Fruit fly (Drosophila melanogaster) whole organism, embryonic: ENCODE measurements around the gene CG5446.

Experiments used
- BEAF-32 ChIP-seq: fragments of 200-800 bp; sonication (Bioruptor generic); optimal IDR thresholded peaks from 3 replicates; lab custom pipeline; 2017; ENCODE audit warnings: missing biosample characterization, missing genetic modification characterization, mild to moderate bottlenecking, moderate library complexity, missing genetic modification reagents
- Bgb ChIP-seq: fragments of 200-800 bp; sonication (Bioruptor generic); IDR thresholded peaks from 2 replicates; pipeline ENCODE4 v1.3.6; 2022; ENCODE audit warnings: missing biosample characterization, missing genetic modification characterization; ENCODE audit not compliant: partially characterized antibody
- CG10321 ChIP-seq: fragments of 200-800 bp; sonication (Bioruptor generic); IDR thresholded peaks from 2 replicates; pipeline ENCODE4 v1.3.6; 2022; ENCODE audit warnings: missing biosample characterization, missing genetic modification characterization
- CG10565 ChIP-seq: fragments of 200-800 bp; sonication (Bioruptor generic); optimal IDR thresholded peaks from 3 replicates; lab custom pipeline; 2016; ENCODE audit warnings: missing biosample characterization, mild to moderate bottlenecking, missing genetic modification characterization
- CG11696 ChIP-seq: fragments of 200-800 bp; sonication (Bioruptor generic); IDR thresholded peaks from 2 replicates; pipeline ENCODE4 v1.3.6; 2022; ENCODE audit warnings: missing biosample characterization, missing genetic modification characterization
- CG12155 ChIP-seq: fragments of 200-800 bp; sonication (Bioruptor generic); optimal IDR thresholded peaks from 3 replicates; lab custom pipeline; 2016; ENCODE audit warnings: missing biosample characterization, missing genetic modification characterization
- CG12219 ChIP-seq: fragments of 200-800 bp; sonication (Bioruptor generic); optimal IDR thresholded peaks from 3 replicates; lab custom pipeline; 2018; ENCODE audit warnings: missing biosample characterization, mild to moderate bottlenecking, missing genetic modification characterization
- CG12744 ChIP-seq: fragments of 200-800 bp; sonication (Bioruptor generic); optimal IDR thresholded peaks from 2 replicates; lab custom pipeline; 2016; ENCODE audit warnings: missing biosample characterization, missing genetic modification characterization
- CG14710 ChIP-seq: fragments of 200-800 bp; sonication (Bioruptor generic); optimal IDR thresholded peaks from 3 replicates; lab custom pipeline; 2019; ENCODE audit warnings: missing biosample characterization, mild to moderate bottlenecking, missing genetic modification characterization, moderate library complexity
- CG15514 ChIP-seq: fragments of 200-800 bp; sonication (Bioruptor generic); optimal IDR thresholded peaks from 3 replicates; lab custom pipeline; 2017; ENCODE audit warnings: missing biosample characterization, missing genetic modification characterization, mild to moderate bottlenecking, moderate library complexity, missing genetic modification reagents
- CG1602 ChIP-seq: fragments of 200-800 bp; sonication (Bioruptor generic); optimal IDR thresholded peaks from 3 replicates; lab custom pipeline; 2016; ENCODE audit warnings: missing biosample characterization, missing genetic modification characterization
- CG18619 ChIP-seq: fragments of 200-800 bp; sonication (Bioruptor generic); optimal IDR thresholded peaks from 3 replicates; lab custom pipeline; 2017; ENCODE audit warnings: missing biosample characterization, mild to moderate bottlenecking, missing genetic modification characterization
- CG2202 ChIP-seq: fragments of 200-800 bp; sonication (Bioruptor generic); optimal IDR thresholded peaks from 2 replicates; lab custom pipeline; 2018; ENCODE audit warnings: missing biosample characterization, mild to moderate bottlenecking, missing genetic modification characterization
- CG3163 ChIP-seq: fragments of 200-800 bp; sonication (Bioruptor generic); optimal IDR thresholded peaks from 3 replicates; lab custom pipeline; 2016; ENCODE audit warnings: missing biosample characterization, missing genetic modification characterization
- CG3407 ChIP-seq: fragments of 200-800 bp; sonication (Bioruptor generic); optimal IDR thresholded peaks from 2 replicates; lab custom pipeline; 2018; ENCODE audit warnings: missing biosample characterization, mild to moderate bottlenecking, missing genetic modification characterization
- CG4328 ChIP-seq: fragments of 200-800 bp; sonication (Bioruptor generic); optimal IDR thresholded peaks from 3 replicates; lab custom pipeline; 2017; ENCODE audit warnings: missing biosample characterization, missing genetic modification reagents, missing genetic modification characterization
- CG4360 ChIP-seq: fragments of 200-800 bp; sonication (Bioruptor generic); IDR thresholded peaks from 2 replicates; pipeline ENCODE4 v1.3.6; 2022; ENCODE audit warnings: missing biosample characterization, missing genetic modification characterization
- CG4707 ChIP-seq: fragments of 200-800 bp; sonication (Bioruptor generic); optimal IDR thresholded peaks from 2 replicates; lab custom pipeline; 2018; ENCODE audit warnings: missing biosample characterization, mild to moderate bottlenecking, missing genetic modification characterization, moderate library complexity
- CG6791 ChIP-seq: fragments of 200-800 bp; sonication (Bioruptor generic); IDR thresholded peaks from 3 replicates; pipeline ENCODE4 v1.3.6; 2022; ENCODE audit warnings: missing biosample characterization, missing genetic modification characterization; ENCODE audit not compliant: partially characterized antibody
- CG7963 ChIP-seq: fragments of 200-800 bp; sonication (Bioruptor generic); IDR thresholded peaks from 3 replicates; pipeline ENCODE4 v1.3.6; 2022; ENCODE audit warnings: missing biosample characterization, missing genetic modification characterization; ENCODE audit not compliant: partially characterized antibody
- CG8478 ChIP-seq: fragments of >200 bp; optimal IDR thresholded peaks from 2 replicates; lab custom pipeline; 2018
- CG9727 ChIP-seq: fragments of 200-800 bp; sonication (Bioruptor generic); optimal IDR thresholded peaks from 3 replicates; lab custom pipeline; 2017; ENCODE audit warnings: missing biosample characterization, mild to moderate bottlenecking, missing genetic modification characterization
- CrebB ChIP-seq: fragments of 200-800 bp; sonication (Bioruptor generic); optimal IDR thresholded peaks from 3 replicates; lab custom pipeline; 2018; ENCODE audit warnings: missing biosample characterization, mild to moderate bottlenecking, missing genetic modification characterization
- D19A ChIP-seq: fragments of 200-800 bp; optimal IDR thresholded peaks from 3 replicates; lab custom pipeline; 2019; ENCODE audit warnings: missing biosample characterization, mild to moderate bottlenecking, missing genetic modification characterization, moderate library complexity
- Drgx ChIP-seq: fragments of 200-800 bp; sonication (Bioruptor generic); IDR thresholded peaks from 2 replicates; pipeline ENCODE4 v1.3.6; 2022; ENCODE audit warnings: missing biosample characterization, missing genetic modification characterization
- Fer3 ChIP-seq: fragments of 200-800 bp; sonication (Bioruptor generic); optimal IDR thresholded peaks from 2 replicates; lab custom pipeline; 2018; ENCODE audit warnings: missing biosample characterization, mild to moderate bottlenecking, missing genetic modification characterization, moderate library complexity
- Kr ChIP-seq: fragments of 200-800 bp; sonication (Bioruptor generic); optimal IDR thresholded peaks from 2 replicates; lab custom pipeline; 2017; ENCODE audit warnings: missing biosample characterization, mild to moderate bottlenecking, missing genetic modification characterization
- Max ChIP-seq: fragments of 200-800 bp; sonication (Bioruptor generic); optimal IDR thresholded peaks from 2 replicates; lab custom pipeline; 2016; ENCODE audit warnings: missing biosample characterization, mild to moderate bottlenecking, missing genetic modification characterization
- Med ChIP-seq: fragments of 200-800 bp; sonication (Bioruptor generic); peaks from one replicate; lab custom pipeline; 2016; ENCODE audit warnings: missing biosample characterization, missing genetic modification characterization, mild to moderate bottlenecking, inconsistent platforms, moderate library complexity
- Stat92E ChIP-seq, 3 experiments: fragments of >200 bp in 2 of 3; fragments of 200-800 bp in 1 of 3; sonication (Bioruptor generic) in 1 of 3; optimal IDR thresholded peaks; 2 replicates each; lab custom pipeline; 2017 to 2019; ENCODE audit warnings: missing biosample characterization in 3 of 3, missing genetic modification characterization in 3 of 3, mild to moderate bottlenecking in 1 of 3, moderate library complexity in 1 of 3
- ac ChIP-seq: fragments of 200-800 bp; sonication (Bioruptor generic); optimal IDR thresholded peaks from 3 replicates; lab custom pipeline; 2017; ENCODE audit warnings: missing biosample characterization, mild to moderate bottlenecking, missing genetic modification characterization
- bsh ChIP-seq, 2 experiments: fragments of 200-800 bp; sonication (Bioruptor generic); optimal IDR thresholded peaks; 2 replicates each; lab custom pipeline; 2017 to 2018; ENCODE audit warnings: mild to moderate bottlenecking in 2 of 2, missing biosample characterization in 2 of 2, missing genetic modification characterization in 2 of 2, moderate library complexity in 1 of 2
- chif ChIP-seq, 2 experiments: fragments of 200-800 bp; sonication (Bioruptor generic); optimal IDR thresholded peaks; 3 replicates each; lab custom pipeline; 2016; ENCODE audit warnings: missing biosample characterization in 2 of 2, missing genetic modification characterization in 2 of 2
- ci ChIP-seq: fragments of 200-800 bp; sonication (Bioruptor generic); IDR thresholded peaks from 3 replicates; pipeline ENCODE4 v1.3.6; 2022; ENCODE audit warnings: missing biosample characterization, missing genetic modification characterization
- crc ChIP-seq: fragments of 200-800 bp; sonication (Bioruptor generic); optimal IDR thresholded peaks from 2 replicates; lab custom pipeline; 2016; ENCODE audit warnings: missing biosample characterization, missing genetic modification characterization
- dati ChIP-seq: fragments of 200-800 bp; sonication (Bioruptor generic); IDR thresholded peaks from 2 replicates; pipeline ENCODE4 v1.3.6; 2022; ENCODE audit warnings: missing biosample characterization, missing genetic modification characterization
- gce ChIP-seq: fragments of 200-800 bp; sonication (Bioruptor generic); IDR thresholded peaks from 3 replicates; pipeline ENCODE4 v1.3.6; 2022; ENCODE audit warnings: missing biosample characterization, missing genetic modification characterization
- gcm ChIP-seq: fragments of 200-800 bp; sonication (Bioruptor generic); optimal IDR thresholded peaks from 2 replicates; lab custom pipeline; 2019; ENCODE audit warnings: missing biosample characterization, mild to moderate bottlenecking, missing genetic modification characterization, moderate library complexity
- ham ChIP-seq: fragments of 200-800 bp; sonication (Bioruptor generic); IDR thresholded peaks from 2 replicates; pipeline ENCODE4 v1.3.6; 2022; ENCODE audit warnings: missing biosample characterization, missing genetic modification characterization
- hkb ChIP-seq, 2 experiments: fragments of 200-800 bp in 1 of 2; fragments of >200 bp in 1 of 2; sonication (Bioruptor generic) in 1 of 2; IDR thresholded peaks in 1 of 2; optimal IDR thresholded peaks in 1 of 2; 2 replicates each; pipeline versions ENCODE4 v1.3.6 to Lab custom; 2017 to 2022; ENCODE audit warnings: missing biosample characterization in 1 of 2, missing genetic modification characterization in 1 of 2
- lab ChIP-seq: fragments of 200-800 bp; sonication (Bioruptor generic); optimal IDR thresholded peaks from 3 replicates; lab custom pipeline; 2017; ENCODE audit warnings: missing biosample characterization, missing genetic modification characterization, mild to moderate bottlenecking, moderate library complexity, missing genetic modification reagents
- nom ChIP-seq: fragments of 200-800 bp; sonication (Bioruptor generic); optimal IDR thresholded peaks from 2 replicates; lab custom pipeline; 2017; ENCODE audit warnings: missing biosample characterization, missing genetic modification characterization, mild to moderate bottlenecking, moderate library complexity, missing genetic modification reagents
- pb ChIP-seq: fragments of 200-800 bp; sonication (Bioruptor generic); optimal IDR thresholded peaks from 3 replicates; lab custom pipeline; 2016; ENCODE audit warnings: missing biosample characterization, missing genetic modification characterization
- peb ChIP-seq: fragments of 200-800 bp; sonication (Bioruptor generic); IDR thresholded peaks from 2 replicates; pipeline ENCODE4 v1.3.6; 2022; ENCODE audit warnings: missing biosample characterization, missing genetic modification characterization
- seq ChIP-seq: fragments of 200-800 bp; sonication (Bioruptor generic); IDR thresholded peaks from 2 replicates; pipeline ENCODE4 v1.3.6; 2022; ENCODE audit warnings: missing biosample characterization, missing genetic modification characterization
- sisA ChIP-seq: fragments of 200-800 bp; sonication (Bioruptor generic); IDR thresholded peaks from 2 replicates; pipeline ENCODE4 v1.3.6; 2022; ENCODE audit warnings: missing biosample characterization, missing genetic modification characterization
- stwl ChIP-seq: fragments of 200-800 bp; sonication (Bioruptor generic); optimal IDR thresholded peaks from 3 replicates; lab custom pipeline; 2018; ENCODE audit warnings: missing biosample characterization, mild to moderate bottlenecking, missing genetic modification characterization, moderate library complexity
- tgo ChIP-seq: fragments of 200-800 bp; sonication (Bioruptor generic); IDR thresholded peaks from 3 replicates; pipeline ENCODE4 v1.3.6; 2022; ENCODE audit warnings: missing biosample characterization, missing genetic modification characterization
- trh ChIP-seq: fragments of 200-800 bp; sonication (Bioruptor generic); optimal IDR thresholded peaks from 2 replicates; lab custom pipeline; 2016; ENCODE audit warnings: missing biosample characterization, missing genetic modification characterization
- zen2 ChIP-seq: fragments of 200-800 bp; sonication (Bioruptor generic); IDR thresholded peaks from 3 replicates; pipeline ENCODE4 v1.3.6; 2022; ENCODE audit warnings: missing biosample characterization, missing genetic modification characterization; ENCODE audit not compliant: partially characterized antibody

CG5446 gene

DNA sequence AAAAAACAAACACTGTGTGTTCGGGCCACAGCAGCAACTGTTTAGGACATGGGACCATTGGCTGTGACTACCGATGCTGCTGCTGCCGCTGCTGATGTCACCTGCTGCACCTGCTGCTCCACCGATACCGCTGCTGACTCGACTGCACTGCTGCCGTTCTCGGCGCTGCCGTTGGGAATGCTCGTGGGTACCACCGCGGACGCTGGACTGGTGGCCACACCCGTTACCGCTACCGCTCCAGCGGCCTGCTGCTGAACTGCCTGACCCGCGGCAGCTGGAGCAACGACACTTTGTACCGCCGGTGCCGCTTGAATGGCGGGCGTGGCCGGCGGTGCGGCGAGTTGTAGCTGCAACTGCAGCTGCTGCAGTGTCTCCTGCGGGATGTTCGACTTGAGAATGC lies 30.2 kb upstream of the CG5446 start (continued):
- TF ChIP-seq chif (GFP tag; optimal IDR thresholded peaks at IDR 0.05; lab: Kevin White, UChicago) = peak in 1 of 2 experiments; percentile 1
- TF ChIP-seq Med (GFP tag; lab: Kevin White, UChicago) = peak; percentile 65
- no peak for TF ChIP-seq Max (GFP tag; lab: Kevin White, UChicago)
- TF ChIP-seq tgo (GFP tag; lab: Robert Waterston, UW) = no peak
- no peak for TF ChIP-seq CG3163
- no peak for TF ChIP-seq ham
- TF ChIP-seq CG15514 (GFP tag; lab: Kevin White, UChicago) = no peak
- TF ChIP-seq Stat92E (GFP tag; optimal IDR thresholded peaks at IDR 0.05; lab: Kevin White, UChicago) = no peak
- 0 out of 2 replicates have a peak, but pooled peaks have one; percentile 4 for TF ChIP-seq CG10321
- no peak for TF ChIP-seq CG12155 (GFP tag; lab: Kevin White, UChicago)
- no peak for TF ChIP-seq CG12219 (GFP tag; lab: Kevin White, UChicago)
- TF ChIP-seq CG6791 (GFP tag; lab: Robert Waterston, UW) = peak; percentile 33; the same call in 1 of the 3 replicates
- TF ChIP-seq peb (GFP tag; lab: Robert Waterston, UW) = 0 out of 2 replicates have a peak, but pooled peaks have one; percentile 5
- TF ChIP-seq CrebB (tag; lab: Kevin White, UChicago) = no peak
- TF ChIP-seq lab (GFP tag; lab: Kevin White, UChicago) = no peak
- peak; percentile 98 for TF ChIP-seq ac (GFP tag; lab: Kevin White, UChicago)
- TF ChIP-seq CG12744 (GFP tag; lab: Kevin White, UChicago) = no peak
- no peak for TF ChIP-seq hkb (optimal IDR thresholded peaks at IDR 0.05; lab: Kevin White, UChicago)
- no peak for TF ChIP-seq hkb (GFP tag; IDR thresholded peaks at IDR 0.05; lab: Robert Waterston, UW)
- TF ChIP-seq nom (GFP tag; lab: Kevin White, UChicago) = no peak
- TF ChIP-seq Drgx (GFP tag; lab: Robert Waterston, UW) = no peak
- no peak for TF ChIP-seq dati (GFP tag; lab: Robert Waterston, UW)
- TF ChIP-seq Kr (GFP tag; lab: Kevin White, UChicago) = no peak
- TF ChIP-seq CG9727 (GFP tag; lab: Kevin White, UChicago) = no peak
- 0 out of 3 replicates have a peak, but pooled peaks have one; percentile 37 for TF ChIP-seq ci
- no peak for TF ChIP-seq pb
- TF ChIP-seq CG11696 = no peak
- no peak for TF ChIP-seq D19A (tag; lab: Kevin White, UChicago)
- TF ChIP-seq BEAF-32 (GFP tag; lab: Kevin White, UChicago) = no peak
- TF ChIP-seq seq (GFP tag; lab: Robert Waterston, UW) = no peak
- TF ChIP-seq gce = no peak
- no peak for TF ChIP-seq Fer3 (tag; lab: Kevin White, UChicago)
- TF ChIP-seq CG7963 = no peak
- TF ChIP-seq trh (GFP tag; lab: Kevin White, UChicago) = no peak
- TF ChIP-seq sisA (GFP tag; lab: Robert Waterston, UW) = no peak
- no peak for TF ChIP-seq CG1602
- no peak for TF ChIP-seq Bgb (GFP tag; lab: Robert Waterston, UW)
- TF ChIP-seq, all 482 proteins: peak for 23

DNA sequence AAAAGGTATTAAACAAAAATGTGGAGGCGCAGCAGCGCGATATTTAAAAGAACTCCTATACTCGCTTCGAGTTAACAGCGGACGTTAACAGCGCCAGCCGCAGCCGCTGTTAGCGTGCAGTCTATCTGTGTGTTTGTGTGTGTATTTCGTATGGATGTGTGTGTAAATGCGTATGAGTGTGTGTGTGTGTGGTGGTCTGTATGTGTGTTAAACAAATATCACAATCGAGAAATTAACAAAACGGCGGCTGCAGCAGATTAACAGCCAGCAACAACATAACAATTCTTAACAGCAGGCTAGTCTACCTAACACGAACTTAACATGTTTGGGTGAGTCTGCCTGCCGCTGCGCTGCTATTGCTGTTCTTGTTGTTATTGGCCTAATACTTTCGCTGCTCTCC lies 29.7 kb upstream of the CG5446 start:
- TF ChIP-seq lab (GFP tag; lab: Kevin White, UChicago) = peak; percentile 22
- TF ChIP-seq CG4707 (GFP tag; lab: Kevin White, UChicago) = peak; percentile 1
- peak; percentile 6 for TF ChIP-seq CG8478
- no peak for TF ChIP-seq CG10321
- peak; percentile 25 for TF ChIP-seq stwl (tag; lab: Kevin White, UChicago)
- TF ChIP-seq CG4360 = peak; percentile 67
- TF ChIP-seq zen2 (GFP tag; lab: Robert Waterston, UW) = 0 out of 3 replicates have a peak, but pooled peaks have one; percentile 25
- no peak for TF ChIP-seq crc (GFP tag; lab: Kevin White, UChicago)
- TF ChIP-seq CG10565 (GFP tag; lab: Kevin White, UChicago) = no peak
- TF ChIP-seq CrebB (tag; lab: Kevin White, UChicago) = peak; percentile 17
- TF ChIP-seq gcm (GFP tag; lab: Kevin White, UChicago) = peak; percentile 23
- TF ChIP-seq bsh (GFP tag; optimal IDR thresholded peaks at IDR 0.05; lab: Kevin White, UChicago) = peak in 1 of 2 experiments; percentile 1
- peak; percentile 18 for TF ChIP-seq CG2202 (tag; lab: Kevin White, UChicago)
- TF ChIP-seq ci = peak; percentile 13; the same call in 1 of the 3 replicates
- TF ChIP-seq CG3407 (GFP tag; lab: Kevin White, UChicago) = peak; percentile 4
- TF ChIP-seq CG18619 (GFP tag; lab: Kevin White, UChicago) = no peak
- peak; percentile 8 for TF ChIP-seq CG4328 (GFP tag; lab: Kevin White, UChicago)
- TF ChIP-seq CG14710 (tag; lab: Kevin White, UChicago) = peak; percentile 9
